Fruit fly (Drosophila melanogaster): ENCODE data around the gene CG15403.
"Not testable (repeated sequence)": the region's sequence is repeated elsewhere in the genome, so short reads cannot be mapped to it uniquely, and the experiment has no call there.

CG15403 gene

dm6 chr2L:3154749-3155148, 26.3 kb downstream of the CG15403 start:
- no peak for TF ChIP-seq pad (GFP tag; optimal IDR thresholded peaks at IDR 0.05)
- no peak for TF ChIP-seq Hr96 (GFP tag; optimal IDR thresholded peaks at IDR 0.05)
- TF ChIP-seq cnc (optimal IDR thresholded peaks at IDR 0.05): no peak
- no peak for TF ChIP-seq cic (GFP tag; optimal IDR thresholded peaks at IDR 0.05)
- no peak for TF ChIP-seq ovo (GFP tag; optimal IDR thresholded peaks at IDR 0.05)
- TF ChIP-seq CG14711 (tag; optimal IDR thresholded peaks at IDR 0.05): no peak
- no peak for TF ChIP-seq CG33017 (tag; optimal IDR thresholded peaks at IDR 0.05)
- no peak for TF ChIP-seq CG11617 (GFP tag; optimal IDR thresholded peaks at IDR 0.05)
- no peak for TF ChIP-seq CG12768 (GFP tag; optimal IDR thresholded peaks at IDR 0.05)
- TF ChIP-seq Crg-1 (GFP tag; optimal IDR thresholded peaks at IDR 0.05): no peak
- no peak for TF ChIP-seq Clk (GFP tag; optimal IDR thresholded peaks at IDR 0.05)
- TF ChIP-seq tj (GFP tag; optimal IDR thresholded peaks at IDR 0.05): no peak
- no peak for TF ChIP-seq bab1 (GFP tag; optimal IDR thresholded peaks at IDR 0.05)
- no peak for TF ChIP-seq CG1620 (GFP tag; optimal IDR thresholded peaks at IDR 0.05)
- no peak for TF ChIP-seq Mnt (GFP tag; optimal IDR thresholded peaks at IDR 0.05)

DNA sequence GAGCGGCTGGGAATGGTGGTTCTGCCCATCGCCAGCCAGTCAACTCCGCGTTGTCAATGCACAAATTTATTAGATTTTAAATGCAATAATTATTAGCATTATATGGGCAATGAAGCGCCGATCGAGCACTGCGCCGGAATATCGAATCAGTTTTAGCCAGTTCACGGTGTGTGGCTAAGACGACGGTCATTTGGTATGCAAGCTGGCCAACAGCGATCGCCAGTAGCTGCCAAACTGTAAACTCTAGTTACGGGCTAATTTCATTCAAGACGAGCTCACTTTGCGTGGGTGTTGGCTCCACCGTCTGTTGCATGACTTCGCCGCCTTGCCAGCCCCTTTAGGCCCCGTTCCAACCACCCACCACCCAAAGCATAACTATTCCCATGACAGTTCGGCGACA, 27.4 kb downstream of the CG15403 start:
- TF ChIP-seq Crg-1 (GFP tag; optimal IDR thresholded peaks at IDR 0.05) (no peak), CG12768 (GFP tag; optimal IDR thresholded peaks at IDR 0.05) (no peak), CG1620 (GFP tag; optimal IDR thresholded peaks at IDR 0.05) (no peak), bab1 (GFP tag; optimal IDR thresholded peaks at IDR 0.05) (no peak), CG7045 (GFP tag; optimal IDR thresholded peaks at IDR 0.05) (no peak), tj (GFP tag; optimal IDR thresholded peaks at IDR 0.05) (no peak), CG14711 (tag; optimal IDR thresholded peaks at IDR 0.05) (no peak), cic (GFP tag; optimal IDR thresholded peaks at IDR 0.05) (no peak), ovo (GFP tag; optimal IDR thresholded peaks at IDR 0.05) (no peak), Hr96 (GFP tag; optimal IDR thresholded peaks at IDR 0.05) (no peak), CG5204 (GFP tag; optimal IDR thresholded peaks at IDR 0.05) (no peak), CG7101 (tag; optimal IDR thresholded peaks at IDR 0.05) (no peak), cnc (optimal IDR thresholded peaks at IDR 0.05) (no peak), CG11617 (GFP tag; optimal IDR thresholded peaks at IDR 0.05) (no peak), toe (GFP tag; optimal IDR thresholded peaks at IDR 0.05) (no peak), pad (GFP tag; optimal IDR thresholded peaks at IDR 0.05) (no peak), kay (GFP tag; ENCODE audit: borderline replicate concordance) (no peak)

DNA sequence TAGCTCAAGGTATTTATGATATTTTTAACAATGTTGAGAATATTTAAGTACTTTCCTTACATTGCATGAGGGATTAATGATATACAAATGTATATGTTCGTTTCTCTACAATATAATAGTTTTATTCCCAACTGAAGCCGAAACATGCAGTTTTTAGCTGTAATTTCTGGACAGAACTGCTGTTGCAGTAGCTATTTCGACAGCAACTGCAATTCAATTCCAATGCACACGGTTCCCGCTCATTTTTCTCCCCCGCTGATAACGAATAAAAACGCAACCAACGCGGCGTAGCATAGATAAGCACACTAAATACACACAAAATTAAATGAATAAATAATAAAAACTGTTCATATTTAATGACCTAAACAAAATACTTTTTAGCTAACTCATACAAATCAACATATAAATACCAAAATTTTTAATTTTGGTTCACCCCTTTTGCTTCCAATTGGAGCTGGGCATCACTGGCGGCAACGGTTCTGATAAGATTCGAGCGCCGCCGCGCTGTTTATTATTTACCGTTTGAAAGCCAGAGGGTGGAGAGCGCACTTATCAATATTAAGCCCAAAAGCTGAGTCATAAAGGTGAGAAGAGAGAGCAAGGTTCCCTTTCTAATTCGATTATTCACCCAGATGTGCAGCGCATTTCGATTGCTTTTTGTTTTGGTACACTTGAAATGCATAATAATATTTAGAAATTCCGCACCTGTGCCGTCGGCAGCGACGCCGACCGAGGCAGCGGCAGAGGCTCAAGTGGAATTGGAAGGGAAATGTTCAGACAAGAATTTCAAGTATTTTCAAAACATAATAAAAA, 30.0 kb downstream of the CG15403 start:
- TF ChIP-seq bab1 (GFP tag; optimal IDR thresholded peaks at IDR 0.05): no peak
- TF ChIP-seq toe (GFP tag; optimal IDR thresholded peaks at IDR 0.05): peak; percentile 26
- TF ChIP-seq CG7101 (tag; optimal IDR thresholded peaks at IDR 0.05): peak; percentile 75
- TF ChIP-seq CG12768 (GFP tag; optimal IDR thresholded peaks at IDR 0.05): peak; percentile 21
- peak; percentile 1 for TF ChIP-seq Mnt (GFP tag; optimal IDR thresholded peaks at IDR 0.05)
- no peak for TF ChIP-seq CG14711 (tag; optimal IDR thresholded peaks at IDR 0.05)
- TF ChIP-seq CG33017 (tag; optimal IDR thresholded peaks at IDR 0.05): no peak
- no peak for TF ChIP-seq Clk (GFP tag; optimal IDR thresholded peaks at IDR 0.05)
- TF ChIP-seq CG1620 (GFP tag; optimal IDR thresholded peaks at IDR 0.05): peak; percentile 4
- no peak for TF ChIP-seq tj (GFP tag; optimal IDR thresholded peaks at IDR 0.05)
- peak; percentile 99 for TF ChIP-seq kay (GFP tag; ENCODE audit: borderline replicate concordance)
- TF ChIP-seq CG5204 (GFP tag; optimal IDR thresholded peaks at IDR 0.05): peak; percentile 49
- peak; percentile 53 for TF ChIP-seq CG11617 (GFP tag; optimal IDR thresholded peaks at IDR 0.05)
- peak; percentile 64 for TF ChIP-seq cic (GFP tag; optimal IDR thresholded peaks at IDR 0.05)
- peak; percentile 4 for TF ChIP-seq CG7045 (GFP tag; optimal IDR thresholded peaks at IDR 0.05)
- peak; percentile 94 for TF ChIP-seq ovo (GFP tag; optimal IDR thresholded peaks at IDR 0.05)
- no peak for TF ChIP-seq Crg-1 (GFP tag; optimal IDR thresholded peaks at IDR 0.05)
- TF ChIP-seq cnc (optimal IDR thresholded peaks at IDR 0.05): no peak
- TF ChIP-seq Hr96 (GFP tag; optimal IDR thresholded peaks at IDR 0.05): peak; percentile 15
- TF ChIP-seq pad (GFP tag; optimal IDR thresholded peaks at IDR 0.05): peak; percentile 30

dm6 chr2L:3159144-3160000, 30.9 kb downstream of the CG15403 start, which contains the start of the genes Mad and gkt:
Gene Mad, minus strand, starts transcription at chr2L:3159643.
Gene gkt, plus strand, starts transcription at chr2L:3159950.
- TF ChIP-seq cic (GFP tag; optimal IDR thresholded peaks at IDR 0.05) (no peak), CG7101 (tag; optimal IDR thresholded peaks at IDR 0.05) (no peak), bab1 (GFP tag; optimal IDR thresholded peaks at IDR 0.05) (peak; percentile 2), Hr96 (GFP tag; optimal IDR thresholded peaks at IDR 0.05) (no peak), pad (GFP tag; optimal IDR thresholded peaks at IDR 0.05) (peak; percentile 22), Crg-1 (GFP tag; optimal IDR thresholded peaks at IDR 0.05) (no peak)

dm6 chr2L:3163490-3163889, 35.1 kb downstream of the CG15403 start, which contains the start of gene Hydr2:
Gene Hydr2, plus strand, starts transcription at chr2L:3163645.
- not testable (repeated sequence) for TF ChIP-seq bab1 (GFP tag; optimal IDR thresholded peaks at IDR 0.05); pad (GFP tag; optimal IDR thresholded peaks at IDR 0.05); cnc (optimal IDR thresholded peaks at IDR 0.05)
